Worm (Caenorhabditis elegans): ENCODE measurements around the gene pkg-2.

Gene pkg-2

ce11 chrIV:8534997-8535414, 14.3 kb downstream of the pkg-2 start:
- TF ChIP-seq unc-62 (GFP tag; optimal IDR thresholded peaks at IDR 0.05): no peak

- no peak for TF ChIP-seq unc-62 (GFP tag; optimal IDR thresholded peaks at IDR 0.05)
Observed at ce11 chrIV:8535946-8536345, 15.3 kb downstream of the pkg-2 start.

ce11 chrIV:8538011-8538658, 17.4 kb downstream of the pkg-2 start:
- TF ChIP-seq unc-62 (GFP tag; optimal IDR thresholded peaks at IDR 0.05): no peak

- TF ChIP-seq unc-62 (GFP tag; optimal IDR thresholded peaks at IDR 0.05): no peak
Observed at ce11 chrIV:8538659-8539173, 18.0 kb downstream of the pkg-2 start, which contains the start of gene hyl-1. Gene hyl-1 (plus strand): TSS chrIV:8539123.

- TF ChIP-seq unc-62 (GFP tag; optimal IDR thresholded peaks at IDR 0.05): no peak
Observed at ce11 chrIV:8539645-8540044, 19.0 kb downstream of the pkg-2 start.

- TF ChIP-seq unc-62 (GFP tag; optimal IDR thresholded peaks at IDR 0.05): no peak
Observed at ce11 chrIV:8540268-8540667, 19.6 kb downstream of the pkg-2 start.

ce11 chrIV:8542272-8542671, 21.6 kb downstream of the pkg-2 start:
- TF ChIP-seq unc-62 (GFP tag; optimal IDR thresholded peaks at IDR 0.05): no peak

- TF ChIP-seq unc-62 (GFP tag; optimal IDR thresholded peaks at IDR 0.05): no peak
Observed at ce11 chrIV:8559132-8559531, 38.4 kb downstream of the pkg-2 start, which contains the start of gene npr-22. Gene npr-22 (plus strand): TSS chrIV:8559432.

ce11 chrIV:8570253-8570652, 49.6 kb downstream of the pkg-2 start, which contains the start of gene Y59H11AM.4:
Gene Y59H11AM.4 (minus strand): TSS chrIV:8570353.
- TF ChIP-seq unc-62 (GFP tag; optimal IDR thresholded peaks at IDR 0.05): no peak

- TF ChIP-seq unc-62 (GFP tag; optimal IDR thresholded peaks at IDR 0.05): no peak
Observed at ce11 chrIV:8570719-8571118, 50.0 kb downstream of the pkg-2 start.

ce11 chrIV:8571138-8571537, 50.4 kb downstream of the pkg-2 start, which contains the start of gene Y59H11AM.1:
Gene Y59H11AM.1 (plus strand): TSS chrIV:8571438.
- no peak for TF ChIP-seq unc-62 (GFP tag; optimal IDR thresholded peaks at IDR 0.05)

ce11 chrIV:8585076-8586033, 64.7 kb downstream of the pkg-2 start, which contains the start of gene catp-7:
Gene catp-7 (plus strand): TSS chrIV:8585983.
- TF ChIP-seq unc-62 (GFP tag; optimal IDR thresholded peaks at IDR 0.05): no peak

- TF ChIP-seq unc-62 (GFP tag; optimal IDR thresholded peaks at IDR 0.05): no peak
Observed at ce11 chrIV:8587057-8587456, 66.4 kb downstream of the pkg-2 start.

- no peak for TF ChIP-seq unc-62 (GFP tag; optimal IDR thresholded peaks at IDR 0.05)
Observed at ce11 chrIV:8587605-8588004, 66.9 kb downstream of the pkg-2 start.
